Fruit fly (Drosophila melanogaster): ENCODE data around the gene H2.0.

The H2.0 gene

dm6 chr2L:6019352-6020131 is at the start of gene H2.0:
Gene H2.0, minus strand, starts transcription at chr2L:6019402.
- peak; percentile 51 for TF ChIP-seq Eip75B (GFP tag; optimal IDR thresholded peaks at IDR 0.05)
- TF ChIP-seq CG32006 (GFP tag; optimal IDR thresholded peaks at IDR 0.05), result peak; percentile 81
- TF ChIP-seq dac (GFP tag; optimal IDR thresholded peaks at IDR 0.05), result peak; percentile 42
- TF ChIP-seq lz (GFP tag; optimal IDR thresholded peaks at IDR 0.05), result peak; percentile 75
- TF ChIP-seq CG11294 (GFP tag; IDR thresholded peaks at IDR 0.05), result no peak
- peak; percentile 28 for TF ChIP-seq CG8319 (GFP tag; optimal IDR thresholded peaks at IDR 0.05)
- TF ChIP-seq Smox (GFP tag; optimal IDR thresholded peaks at IDR 0.05), result peak; percentile 69
- TF ChIP-seq vri (GFP tag; optimal IDR thresholded peaks at IDR 0.05), result peak; percentile 51
- peak; percentile 44 for TF ChIP-seq CG9139 (GFP tag; optimal IDR thresholded peaks at IDR 0.05)
- peak; percentile 68 for TF ChIP-seq acj6 (GFP tag; optimal IDR thresholded peaks at IDR 0.05)
- no peak for TF ChIP-seq Hr38 (GFP tag; optimal IDR thresholded peaks at IDR 0.05)
- peak; percentile 50 for TF ChIP-seq Hr4 (GFP tag; optimal IDR thresholded peaks at IDR 0.05)
- no peak for TF ChIP-seq CG16779 (tag; optimal IDR thresholded peaks at IDR 0.05)
- TF ChIP-seq fkh (GFP tag; optimal IDR thresholded peaks at IDR 0.05), result peak; percentile 76
- peak; percentile 79 for TF ChIP-seq esn (GFP tag; optimal IDR thresholded peaks at IDR 0.05)
- peak; percentile 73 for TF ChIP-seq OdsH (GFP tag; optimal IDR thresholded peaks at IDR 0.05)
- TF ChIP-seq Hr39 (GFP tag; optimal IDR thresholded peaks at IDR 0.05), result peak; percentile 68
- TF ChIP-seq CG11762 (GFP tag; optimal IDR thresholded peaks at IDR 0.05; ENCODE audit: insufficient read depth), result peak; percentile 37
- TF ChIP-seq CG11902 (GFP tag; optimal IDR thresholded peaks at IDR 0.05), result peak; percentile 50
- TF ChIP-seq topi (GFP tag; optimal IDR thresholded peaks at IDR 0.05), result peak; percentile 78
- peak; percentile 91 for TF ChIP-seq svp (GFP tag)
- TF ChIP-seq spab (GFP tag; optimal IDR thresholded peaks at IDR 0.05), result peak; percentile 63
- peak; percentile 68 for TF ChIP-seq Met (GFP tag; optimal IDR thresholded peaks at IDR 0.05)
- TF ChIP-seq Sox15 (GFP tag; optimal IDR thresholded peaks at IDR 0.05), result peak; percentile 26
- peak; percentile 71 for TF ChIP-seq CG10631 (GFP tag; optimal IDR thresholded peaks at IDR 0.05)
- peak in 1 of 2 experiments; percentile 64 for TF ChIP-seq salr (GFP tag; optimal IDR thresholded peaks at IDR 0.05)
- peak; percentile 58 for TF ChIP-seq CG34406 (GFP tag; optimal IDR thresholded peaks at IDR 0.05)
- TF ChIP-seq cyc (GFP tag; optimal IDR thresholded peaks at IDR 0.05), result peak; percentile 64
- TF ChIP-seq CG6276 (GFP tag; optimal IDR thresholded peaks at IDR 0.05), result peak; percentile 59
- TF ChIP-seq CG15336 (GFP tag; IDR thresholded peaks at IDR 0.05), result peak; percentile 68
- peak; percentile 67 for TF ChIP-seq Ets21C (GFP tag; optimal IDR thresholded peaks at IDR 0.05)
- TF ChIP-seq Sox14 (GFP tag; optimal IDR thresholded peaks at IDR 0.05), result peak; percentile 75
- TF ChIP-seq CG7368 (GFP tag; optimal IDR thresholded peaks at IDR 0.05), result peak; percentile 3
- peak; percentile 43 for TF ChIP-seq CG4318 (GFP tag; optimal IDR thresholded peaks at IDR 0.05)
- peak; percentile 71 for TF ChIP-seq CG8119 (GFP tag; IDR thresholded peaks at IDR 0.05)
- TF ChIP-seq CG31627 (GFP tag; optimal IDR thresholded peaks at IDR 0.05), result peak; percentile 59
- TF ChIP-seq pdm3 (GFP tag; optimal IDR thresholded peaks at IDR 0.05), result peak; percentile 53
- TF ChIP-seq CG6792 (GFP tag; optimal IDR thresholded peaks at IDR 0.05), result peak; percentile 70
- TF ChIP-seq CG3919 (GFP tag; optimal IDR thresholded peaks at IDR 0.05), result peak; percentile 81
- peak; percentile 64 for TF ChIP-seq fd59A (GFP tag; optimal IDR thresholded peaks at IDR 0.05)
- TF ChIP-seq CG6808 (GFP tag; optimal IDR thresholded peaks at IDR 0.05), result peak; percentile 59
- TF ChIP-seq achi (GFP tag; optimal IDR thresholded peaks at IDR 0.05), result peak; percentile 73
- no peak for TF ChIP-seq fd85E (GFP tag; optimal IDR thresholded peaks at IDR 0.05)
- peak; percentile 55 for TF ChIP-seq Sox102F (GFP tag; optimal IDR thresholded peaks at IDR 0.05)
- peak; percentile 31 to 72 for TF ChIP-seq ss (GFP tag; optimal IDR thresholded peaks at IDR 0.05)
- peak; percentile 67 for TF ChIP-seq CG10669 (GFP tag; optimal IDR thresholded peaks at IDR 0.05)
- TF ChIP-seq Eip78C (GFP tag), result peak; percentile 93
- peak; percentile 55 for TF ChIP-seq CG8632 (GFP tag; optimal IDR thresholded peaks at IDR 0.05)
- TF ChIP-seq eg (GFP tag; IDR thresholded peaks at IDR 0.05), result 0 out of 3 replicates have a peak, but pooled peaks have one; percentile 8
- peak; percentile 49 for TF ChIP-seq Lpt (GFP tag; optimal IDR thresholded peaks at IDR 0.05)
- TF ChIP-seq Gug (GFP tag; IDR thresholded peaks at IDR 0.05), result no peak

All from whole organism, prepupa.